Worm (Caenorhabditis elegans): ENCODE results near the gene F13E6.1.

ce11 chrX:10686487-10686886, 9.6 kb upstream of the F13E6.1 start:
- TF ChIP-seq unc-62 (GFP tag; optimal IDR thresholded peaks at IDR 0.05) (peak; percentile 11), ztf-11 (tag; optimal IDR thresholded peaks at IDR 0.05) (no peak), snpc-4 (tag; optimal IDR thresholded peaks at IDR 0.05) (no peak), lsy-2 (tag; optimal IDR thresholded peaks at IDR 0.05) (no peak), pha-4 (tag; optimal IDR thresholded peaks at IDR 0.05) (no peak), tbx-8 (GFP tag; optimal IDR thresholded peaks at IDR 0.05) (no peak), nhr-28 (tag; optimal IDR thresholded peaks at IDR 0.05) (no peak), nhr-12 (tag; optimal IDR thresholded peaks at IDR 0.05) (no peak), bed-3 (GFP tag; optimal IDR thresholded peaks at IDR 0.05) (no peak), unc-120 (tag; optimal IDR thresholded peaks at IDR 0.05; ENCODE audit: poor library complexity, severe bottlenecking) (no peak), sem-2 (GFP tag; optimal IDR thresholded peaks at IDR 0.05) (no peak), lin-13 (tag; optimal IDR thresholded peaks at IDR 0.05) (no peak), ces-1 (GFP tag; optimal IDR thresholded peaks at IDR 0.05) (no peak)
